Worm (Caenorhabditis elegans) whole organism, L4 larva: ENCODE results near the gene Y43D4A.1.

Experiments used
- D1046.2 ChIP-seq: fragments of 200-800 bp; sonication (Bioruptor generic); IDR thresholded peaks from 2 replicates; pipeline ENCODE4 v1.3.6; 2022; ENCODE audit warnings: missing genetic modification characterization, missing compliant biosample characterization
- F10B5.3 ChIP-seq: sonication (generic microtip); optimal IDR thresholded peaks from 2 replicates; lab custom pipeline; 2016; ENCODE audit warnings: mild to moderate bottlenecking, missing genetic modification characterization, missing compliant biosample characterization
- T20F7.1 ChIP-seq: fragments of 200-800 bp; sonication (Bioruptor generic); optimal IDR thresholded peaks from 2 replicates; lab custom pipeline; 2018; ENCODE audit warnings: mild to moderate bottlenecking, missing genetic modification characterization, missing compliant biosample characterization
- Y75B8A.6 ChIP-seq: fragments of 200-800 bp; sonication (Bioruptor generic); IDR thresholded peaks from 2 replicates; pipeline ENCODE4 v1.3.6; 2022; ENCODE audit warnings: missing genetic modification reagents, missing genetic modification characterization, missing compliant biosample characterization
- ZK337.2 ChIP-seq: fragments of 200-800 bp; sonication (Bioruptor generic); IDR thresholded peaks from 2 replicates; pipeline ENCODE4 v1.3.6; 2022; ENCODE audit warnings: missing genetic modification reagents, missing genetic modification characterization, missing compliant biosample characterization
- aha-1 ChIP-seq: fragments of 150-350 bp; peaks from one replicate; lab custom pipeline; 2014; ENCODE audit warnings: missing biosample characterization, missing genetic modification characterization
- arid-1 ChIP-seq: fragments of 200-800 bp; sonication (Bioruptor generic); conservative IDR thresholded peaks from 2 replicates; pipeline ENCODE4 v1.3.6; 2022; ENCODE audit warnings: missing genetic modification reagents, missing genetic modification characterization, missing compliant biosample characterization
- ceh-28 ChIP-seq: fragments of 150-350 bp; optimal IDR thresholded peaks from 2 replicates; lab custom pipeline; 2014; ENCODE audit warnings: missing biosample characterization, missing genetic modification reagents, missing genetic modification characterization
- ceh-32 ChIP-seq: sonication (generic microtip); optimal IDR thresholded peaks from 2 replicates; lab custom pipeline; 2016; ENCODE audit warnings: mild to moderate bottlenecking, missing genetic modification characterization, missing compliant biosample characterization; ENCODE audit not compliant: poor library complexity
- ceh-62 ChIP-seq: sonication (generic microtip); optimal IDR thresholded peaks from 2 replicates; lab custom pipeline; 2017; ENCODE audit warnings: missing biosample characterization, missing genetic modification characterization
- ces-1 ChIP-seq: fragments of 150-350 bp; sonication (generic microtip); optimal IDR thresholded peaks from 4 replicates; lab custom pipeline; 2014; ENCODE audit warnings: missing biosample characterization, missing genetic modification reagents, missing genetic modification characterization
- daf-12 ChIP-seq: fragments of 150-350 bp; optimal IDR thresholded peaks from 2 replicates; lab custom pipeline; 2014; ENCODE audit warnings: missing biosample characterization, missing genetic modification reagents, missing genetic modification characterization
- egl-27 ChIP-seq: sonication (generic microtip); optimal IDR thresholded peaks from 3 replicates; lab custom pipeline; 2017; ENCODE audit warnings: missing biosample characterization, missing genetic modification reagents, missing genetic modification characterization
- gei-8 ChIP-seq: fragments of 200-800 bp; sonication (Bioruptor generic); optimal IDR thresholded peaks from 2 replicates; lab custom pipeline; 2018; ENCODE audit warnings: mild to moderate bottlenecking, missing genetic modification characterization, missing compliant biosample characterization
- lin-1 ChIP-seq: fragments of 200-800 bp; sonication (Bioruptor generic); IDR thresholded peaks from 2 replicates; pipeline ENCODE4 v1.3.6; 2022; ENCODE audit warnings: missing genetic modification reagents, missing genetic modification characterization, missing compliant biosample characterization
- lin-15B ChIP-seq: fragments of 150-350 bp; sonication (generic microtip); optimal IDR thresholded peaks from 3 replicates; lab custom pipeline; 2014; ENCODE audit warnings: missing biosample characterization, missing genetic modification characterization
- mes-2 ChIP-seq: sonication (generic microtip); optimal IDR thresholded peaks from 2 replicates; lab custom pipeline; 2016; ENCODE audit warnings: missing genotype, mild to moderate bottlenecking, missing genetic modification characterization, missing compliant biosample characterization; ENCODE audit not compliant: poor library complexity, severe bottlenecking
- mxl-3 ChIP-seq: fragments of 200-800 bp; sonication (Bioruptor generic); optimal IDR thresholded peaks from 2 replicates; lab custom pipeline; 2018; ENCODE audit warnings: mild to moderate bottlenecking, missing genetic modification characterization, missing compliant biosample characterization
- nhr-10 ChIP-seq: fragments of 150-350 bp; optimal IDR thresholded peaks from 2 replicates; lab custom pipeline; 2014; ENCODE audit warnings: missing biosample characterization, missing genetic modification characterization
- nhr-102 ChIP-seq: sonication (generic microtip); optimal IDR thresholded peaks from 2 replicates; lab custom pipeline; 2016; ENCODE audit warnings: mild to moderate bottlenecking, missing genetic modification characterization, moderate library complexity, missing compliant biosample characterization
- nhr-111 ChIP-seq: fragments of 200-800 bp; sonication (Bioruptor generic); optimal IDR thresholded peaks from 2 replicates; lab custom pipeline; 2018; ENCODE audit warnings: mild to moderate bottlenecking, missing genetic modification characterization, missing compliant biosample characterization
- nhr-41 ChIP-seq: fragments of 200-800 bp; sonication (Bioruptor generic); IDR thresholded peaks from 2 replicates; pipeline ENCODE4 v1.3.6; 2022; ENCODE audit warnings: missing genetic modification reagents, missing genetic modification characterization, missing compliant biosample characterization
- nhr-6 ChIP-seq: fragments of 150-350 bp; optimal IDR thresholded peaks from 2 replicates; lab custom pipeline; 2014; ENCODE audit warnings: missing biosample characterization, missing genetic modification characterization
- nhr-77 ChIP-seq: fragments of 150-350 bp; optimal IDR thresholded peaks from 2 replicates; lab custom pipeline; 2014; ENCODE audit warnings: missing biosample characterization, missing genetic modification characterization
- pqm-1 ChIP-seq: sonication (generic microtip); optimal IDR thresholded peaks from 2 replicates; lab custom pipeline; 2017; ENCODE audit warnings: missing biosample characterization, missing genetic modification characterization
- rbr-2 ChIP-seq: sonication (generic microtip); optimal IDR thresholded peaks from 2 replicates; lab custom pipeline; 2016; ENCODE audit warnings: missing genotype, missing genetic modification characterization, missing compliant biosample characterization
- set-16 ChIP-seq: fragments of 200-800 bp; sonication (Bioruptor generic); IDR thresholded peaks from 2 replicates; pipeline ENCODE4 v1.3.6; 2022; ENCODE audit warnings: missing genetic modification reagents, missing genetic modification characterization, missing compliant biosample characterization
- skn-1 ChIP-seq: fragments of 150-350 bp; optimal IDR thresholded peaks from 2 replicates; lab custom pipeline; 2014; ENCODE audit warnings: missing biosample characterization, missing genetic modification characterization
- snpc-1.2 ChIP-seq: fragments of 200-800 bp; sonication (Bioruptor generic); IDR thresholded peaks from 2 replicates; pipeline ENCODE4 v1.3.6; 2022; ENCODE audit warnings: missing genetic modification reagents, missing genetic modification characterization, missing compliant biosample characterization
- spr-3 ChIP-seq: fragments of 200-800 bp; sonication (Bioruptor generic); optimal IDR thresholded peaks from 2 replicates; lab custom pipeline; 2018; ENCODE audit warnings: mild to moderate bottlenecking, missing genetic modification characterization, missing compliant biosample characterization
- tag-97 ChIP-seq: fragments of 200-800 bp; sonication (Bioruptor generic); IDR thresholded peaks from 2 replicates; pipeline ENCODE4 v1.3.6; 2022; ENCODE audit warnings: missing genetic modification characterization, missing compliant biosample characterization
- tra-1 ChIP-seq: fragments of 200-800 bp; sonication (Bioruptor generic); IDR thresholded peaks from 2 replicates; pipeline ENCODE4 v1.3.6; 2022; ENCODE audit warnings: missing genetic modification reagents, missing genetic modification characterization, missing compliant biosample characterization
- unc-62 ChIP-seq, 3 experiments: fragments of 150-350 bp in 1 of 3; sonication (generic microtip); optimal IDR thresholded peaks in 2 of 3; peaks in 1 of 3; 1 replicate in 1 of 3; 2 replicates in 2 of 3; lab custom pipeline; 2014 to 2017; ENCODE audit warnings: missing biosample characterization in 3 of 3, missing genetic modification characterization in 3 of 3, missing genetic modification reagents in 3 of 3, missing genotype in 1 of 3
- ztf-7 ChIP-seq: fragments of 150-350 bp; optimal IDR thresholded peaks from 2 replicates; lab custom pipeline; 2014; ENCODE audit warnings: missing biosample characterization, missing genetic modification characterization

Y43D4A.1 gene

ce11 chrIV:16775925-16776324 is 32.3 kb downstream of the Y43D4A.1 start (continued):
- TF ChIP-seq egl-27 (tag; lab: Kevin White, UChicago) (no peak), gei-8 (GFP tag; lab: Kevin White, UChicago) (no peak), ces-1 (GFP tag; lab: Kevin White, UChicago) (no peak), tag-97 (GFP tag; lab: Robert Waterston, UW) (no peak), nhr-102 (peak; percentile 47), lin-15B (tag; lab: Kevin White, UChicago) (no peak), spr-3 (no peak), pqm-1 (tag; lab: Kevin White, UChicago) (no peak), snpc-1.2 (GFP tag; lab: Robert Waterston, UW) (peak; percentile 98), ztf-7 (tag; lab: Kevin White, UChicago) (no peak), T20F7.1 (GFP tag; lab: Kevin White, UChicago) (no peak), nhr-77 (tag; lab: Kevin White, UChicago) (peak; percentile 7), skn-1 (tag; lab: Kevin White, UChicago) (no peak), ceh-32 (tag; lab: Kevin White, UChicago) (no peak), arid-1 (GFP tag; lab: Robert Waterston, UW) (peak; percentile 72), rbr-2 (tag; lab: Kevin White, UChicago) (peak; percentile 45)

- TF ChIP-seq set-16 (peak; percentile 40; the same call in 1 of the 2 replicates), D1046.2 (GFP tag; lab: Robert Waterston, UW) (no peak)
- TF ChIP-seq, all 104 proteins: peak for 1
These were observed 33.3 kb downstream of the Y43D4A.1 start for ce11 chrIV:16776915-16777314.

- TF ChIP-seq ceh-62 (tag; lab: Kevin White, UChicago) (no peak), lin-1 (GFP tag; lab: Robert Waterston, UW) (no peak), nhr-41 (GFP tag; lab: Robert Waterston, UW) (no peak), mes-2 (tag; lab: Kevin White, UChicago) (no peak), ZK337.2 (no peak), tag-97 (GFP tag; lab: Robert Waterston, UW) (no peak), D1046.2 (GFP tag; lab: Robert Waterston, UW) (no peak), daf-12 (tag; lab: Kevin White, UChicago) (no peak), mxl-3 (GFP tag; lab: Kevin White, UChicago) (no peak), arid-1 (GFP tag; lab: Robert Waterston, UW) (no peak), nhr-10 (no peak), aha-1 (tag; lab: Kevin White, UChicago) (peak; percentile 80), set-16 (peak; percentile 72; the same call in 1 of the 2 replicates), Y75B8A.6 (GFP tag; lab: Robert Waterston, UW) (no peak), ceh-28 (no peak), nhr-111 (no peak), nhr-6 (no peak)
These were observed 34.1 kb downstream of the Y43D4A.1 start for ce11 chrIV:16777758-16778157.

ce11 chrIV:16778644-16779043 is 35.0 kb downstream of the Y43D4A.1 start:
- TF ChIP-seq mes-2 (tag; lab: Kevin White, UChicago) (no peak), tra-1 (GFP tag; lab: Robert Waterston, UW) (peak; percentile 46; the same call in 1 of the 2 replicates), set-16 (peak; percentile 73; the same call in 1 of the 2 replicates)

- TF ChIP-seq F10B5.3 (tag; lab: Kevin White, UChicago) (no peak), unc-62 (GFP tag; optimal IDR thresholded peaks at IDR 0.05 in 1 of 2; lab: Kevin White, UChicago) (peak in 1 of 2 experiments; percentile 63), unc-62 (tag; optimal IDR thresholded peaks at IDR 0.05; lab: Kevin White, UChicago) (no peak)
These were observed 43.4 kb downstream of the Y43D4A.1 start, which contains the start of gene Y43D4A.6 for ce11 chrIV:16787024-16787423. Y43D4A.6 (plus strand) TSS chrIV:16787324.
